Fruit fly (Drosophila melanogaster): ENCODE data around the gene CG7362.

dm6 chr3R:14719380-14719779 is 34.9 kb downstream of the CG7362 start:
- peak; percentile 92 for TF ChIP-seq CG4496 (GFP tag; IDR thresholded peaks at IDR 0.05)
- TF ChIP-seq fd96Ca (GFP tag; IDR thresholded peaks at IDR 0.05), result peak; percentile 91
- TF ChIP-seq Snoo (tag; optimal IDR thresholded peaks at IDR 0.05), result no peak
- TF ChIP-seq rn (GFP tag; IDR thresholded peaks at IDR 0.05), result peak; percentile 63
- peak; percentile 85 for TF ChIP-seq Pif1A (GFP tag; optimal IDR thresholded peaks at IDR 0.05)
- peak; percentile 79 for TF ChIP-seq CG12605 (GFP tag; IDR thresholded peaks at IDR 0.05)
- TF ChIP-seq D1 (tag; optimal IDR thresholded peaks at IDR 0.05), result peak; percentile 14
- TF ChIP-seq CG8159 (tag; optimal IDR thresholded peaks at IDR 0.05), result peak; percentile 80
- peak; percentile 72 for TF ChIP-seq CG15710 (tag; optimal IDR thresholded peaks at IDR 0.05)
- TF ChIP-seq Pif1B (GFP tag; optimal IDR thresholded peaks at IDR 0.05), result peak; percentile 78
- peak; percentile 88 for TF ChIP-seq CG32121 (GFP tag; IDR thresholded peaks at IDR 0.05)
- peak; percentile 62 for TF ChIP-seq CG13204 (GFP tag; optimal IDR thresholded peaks at IDR 0.05)
- no peak for TF ChIP-seq EcR (GFP tag; optimal IDR thresholded peaks at IDR 0.05)
- TF ChIP-seq CG17806 (tag; optimal IDR thresholded peaks at IDR 0.05), result peak; percentile 80

Measured in whole organism, pupa.